Fruit fly (Drosophila melanogaster) whole organism, embryonic: ENCODE measurements around the gene Fur2.

Experiments
- Bdp1 ChIP-seq: fragments of 200-800 bp; sonication (Bioruptor generic); optimal IDR thresholded peaks from 3 replicates; lab custom pipeline; 2016; ENCODE audit warnings: missing biosample characterization, missing genetic modification characterization
- Blimp-1 ChIP-seq: fragments of 200-800 bp; sonication (Bioruptor generic); optimal IDR thresholded peaks from 3 replicates; lab custom pipeline; 2018; ENCODE audit warnings: missing biosample characterization, missing genetic modification characterization, mild to moderate bottlenecking, moderate library complexity, missing genetic modification reagents
- C15 ChIP-seq: fragments of 200-800 bp; sonication (Bioruptor generic); IDR thresholded peaks from 3 replicates; pipeline ENCODE4 v1.3.6; 2022; ENCODE audit warnings: missing biosample characterization, missing genetic modification characterization
- CG10209 ChIP-seq: fragments of 200-800 bp; sonication (Bioruptor generic); optimal IDR thresholded peaks from 3 replicates; lab custom pipeline; 2017; ENCODE audit warnings: missing biosample characterization, mild to moderate bottlenecking, missing genetic modification characterization, missing genetic modification reagents
- CG10431 ChIP-seq: fragments of 200-800 bp; sonication (Bioruptor generic); optimal IDR thresholded peaks from 3 replicates; lab custom pipeline; 2018; ENCODE audit warnings: missing biosample characterization, mild to moderate bottlenecking, missing genetic modification characterization
- CG12155 ChIP-seq: fragments of 200-800 bp; sonication (Bioruptor generic); optimal IDR thresholded peaks from 3 replicates; lab custom pipeline; 2016; ENCODE audit warnings: missing biosample characterization, missing genetic modification characterization
- CG12299 ChIP-seq: fragments of 200-800 bp; sonication (Bioruptor generic); optimal IDR thresholded peaks from 2 replicates; lab custom pipeline; 2018; ENCODE audit warnings: missing biosample characterization, mild to moderate bottlenecking, missing genetic modification characterization
- CG13424 ChIP-seq: fragments of 200-800 bp; sonication (Bioruptor generic); optimal IDR thresholded peaks from 2 replicates; lab custom pipeline; 2019; ENCODE audit warnings: missing biosample characterization, mild to moderate bottlenecking, missing genetic modification characterization, moderate library complexity
- CG15073 ChIP-seq: fragments of 200-800 bp; sonication (Bioruptor generic); optimal IDR thresholded peaks from 2 replicates; lab custom pipeline; 2016; ENCODE audit warnings: missing biosample characterization, missing genetic modification characterization
- CG15269 ChIP-seq: fragments of 200-800 bp; sonication (Bioruptor generic); optimal IDR thresholded peaks from 2 replicates; lab custom pipeline; 2018; ENCODE audit warnings: missing biosample characterization, mild to moderate bottlenecking, missing genetic modification characterization, moderate library complexity
- CG15601 ChIP-seq: fragments of 200-800 bp; sonication (Bioruptor generic); optimal IDR thresholded peaks from 3 replicates; lab custom pipeline; 2019; ENCODE audit warnings: missing biosample characterization, mild to moderate bottlenecking, missing genetic modification characterization, moderate library complexity
- CG15696 ChIP-seq: fragments of 200-800 bp; sonication (Bioruptor generic); optimal IDR thresholded peaks from 2 replicates; lab custom pipeline; 2019; ENCODE audit warnings: missing biosample characterization, mild to moderate bottlenecking, missing genetic modification characterization, moderate library complexity
- CG16813 ChIP-seq: fragments of 200-800 bp; sonication (Bioruptor generic); IDR thresholded peaks from 3 replicates; pipeline ENCODE4 v1.3.6; 2022; ENCODE audit warnings: missing biosample characterization, missing genetic modification characterization; ENCODE audit not compliant: partially characterized antibody
- CG17829 ChIP-seq: fragments of 200-800 bp; optimal IDR thresholded peaks from 2 replicates; lab custom pipeline; 2019; ENCODE audit warnings: missing biosample characterization, mild to moderate bottlenecking, missing genetic modification characterization, moderate library complexity
- CG18011 ChIP-seq: fragments of 200-800 bp; sonication (Bioruptor generic); optimal IDR thresholded peaks from 2 replicates; lab custom pipeline; 2017; ENCODE audit warnings: missing biosample characterization, missing genetic modification characterization, mild to moderate bottlenecking, moderate library complexity, missing genotype
- CG30403 ChIP-seq: fragments of 200-800 bp; sonication (Bioruptor generic); optimal IDR thresholded peaks from 3 replicates; lab custom pipeline; 2016; ENCODE audit warnings: missing biosample characterization, missing genetic modification characterization
- CG31365 ChIP-seq: fragments of 200-800 bp; sonication (Bioruptor generic); optimal IDR thresholded peaks from 2 replicates; lab custom pipeline; 2018; ENCODE audit warnings: missing biosample characterization, mild to moderate bottlenecking, missing genetic modification characterization
- CG32532 ChIP-seq: fragments of 200-800 bp; sonication (Bioruptor generic); IDR thresholded peaks from 2 replicates; pipeline ENCODE4 v1.3.6; 2022; ENCODE audit warnings: missing biosample characterization, missing genetic modification characterization
- CG33213 ChIP-seq: fragments of 200-800 bp; sonication (Bioruptor generic); optimal IDR thresholded peaks from 3 replicates; lab custom pipeline; 2016; ENCODE audit warnings: missing biosample characterization, missing genetic modification characterization
- CG3847 ChIP-seq: fragments of 200-800 bp; sonication (Bioruptor generic); IDR thresholded peaks from 2 replicates; pipeline ENCODE4 v1.3.6; 2022; ENCODE audit warnings: missing biosample characterization, missing genetic modification characterization
- CG6765 ChIP-seq: fragments of 200-800 bp; sonication (Bioruptor generic); optimal IDR thresholded peaks from 3 replicates; lab custom pipeline; 2017; ENCODE audit warnings: missing biosample characterization, mild to moderate bottlenecking, missing genetic modification characterization
- CG7987 ChIP-seq: fragments of 200-800 bp; sonication (Bioruptor generic); optimal IDR thresholded peaks from 2 replicates; lab custom pipeline; 2018; ENCODE audit warnings: missing biosample characterization, mild to moderate bottlenecking, missing genetic modification characterization, moderate library complexity
- Doc3 ChIP-seq: fragments of 200-800 bp; sonication (Bioruptor generic); IDR thresholded peaks from 3 replicates; pipeline ENCODE4 v1.3.6; 2022; ENCODE audit warnings: missing biosample characterization, missing genetic modification characterization; ENCODE audit not compliant: partially characterized antibody
- Eip74EF ChIP-seq, 2 experiments: fragments of 200-800 bp in 1 of 2; fragments of >200 bp in 1 of 2; sonication (Bioruptor generic) in 1 of 2; optimal IDR thresholded peaks; 2 replicates each; lab custom pipeline; 2017 to 2019; ENCODE audit warnings: missing biosample characterization in 2 of 2, missing genetic modification characterization in 2 of 2, mild to moderate bottlenecking in 1 of 2, moderate library complexity in 1 of 2
- Gug ChIP-seq: fragments of 200-800 bp; sonication (Bioruptor generic); IDR thresholded peaks from 4 replicates; pipeline ENCODE4 v1.3.6; 2022; ENCODE audit warnings: missing biosample characterization, missing genetic modification characterization
- H15 ChIP-seq: fragments of 200-800 bp; sonication (Bioruptor generic); IDR thresholded peaks from 3 replicates; pipeline ENCODE4 v1.3.6; 2022; ENCODE audit warnings: missing biosample characterization, missing genetic modification characterization
- Hey ChIP-seq: fragments of 200-800 bp; sonication (Bioruptor generic); optimal IDR thresholded peaks from 3 replicates; lab custom pipeline; 2018; ENCODE audit warnings: missing biosample characterization, mild to moderate bottlenecking, missing genetic modification characterization
- Lim3 ChIP-seq: fragments of 200-800 bp; sonication (Bioruptor generic); IDR thresholded peaks from 2 replicates; pipeline ENCODE4 v1.3.6; 2022; ENCODE audit warnings: missing biosample characterization, missing genetic modification characterization
- Optix ChIP-seq: fragments of 200-800 bp; sonication (Bioruptor generic); IDR thresholded peaks from 3 replicates; pipeline ENCODE4 v1.3.6; 2022; ENCODE audit warnings: missing biosample characterization, missing genetic modification characterization
- Pdp1 ChIP-seq, 2 experiments: fragments of 200-800 bp; sonication (Bioruptor generic); optimal IDR thresholded peaks; 3 replicates each; lab custom pipeline; 2016; ENCODE audit warnings: missing biosample characterization in 2 of 2, missing genetic modification characterization in 2 of 2, mild to moderate bottlenecking in 1 of 2, moderate library complexity in 1 of 2
- Rfx ChIP-seq: fragments of 200-800 bp; sonication (Bioruptor generic); IDR thresholded peaks from 2 replicates; pipeline ENCODE4 v1.3.6; 2022; ENCODE audit warnings: missing biosample characterization, missing genetic modification characterization
- Xrp1 ChIP-seq: fragments of 200-800 bp; sonication (Bioruptor generic); IDR thresholded peaks from 2 replicates; pipeline ENCODE4 v1.3.6; 2022; ENCODE audit warnings: missing biosample characterization, missing genetic modification characterization
- YL-1 ChIP-seq: fragments of 200-800 bp; sonication (Bioruptor generic); optimal IDR thresholded peaks from 3 replicates; lab custom pipeline; 2017; ENCODE audit warnings: missing biosample characterization, mild to moderate bottlenecking, missing genetic modification characterization
- al ChIP-seq: fragments of 200-800 bp; sonication (Bioruptor generic); IDR thresholded peaks from 2 replicates; pipeline ENCODE4 v1.3.6; 2022; ENCODE audit warnings: missing biosample characterization, missing genetic modification characterization
- cato ChIP-seq: fragments of 200-800 bp; sonication (Bioruptor generic); optimal IDR thresholded peaks from 2 replicates; lab custom pipeline; 2016; ENCODE audit warnings: missing biosample characterization, missing genetic modification characterization, borderline replicate concordance
- caup ChIP-seq: fragments of 200-800 bp; sonication (Bioruptor generic); optimal IDR thresholded peaks from 3 replicates; lab custom pipeline; 2017; ENCODE audit warnings: missing biosample characterization, mild to moderate bottlenecking, missing genetic modification characterization, moderate library complexity; ENCODE audit not compliant: severe bottlenecking
- dimm ChIP-seq: fragments of 200-800 bp; sonication (Bioruptor generic); IDR thresholded peaks from 2 replicates; pipeline ENCODE4 v1.3.6; 2022; ENCODE audit warnings: missing biosample characterization, missing genetic modification characterization
- fru ChIP-seq: fragments of >200 bp; optimal IDR thresholded peaks from 2 replicates; lab custom pipeline; 2017
- fu2 ChIP-seq: fragments of 200-800 bp; sonication (Bioruptor generic); optimal IDR thresholded peaks from 2 replicates; lab custom pipeline; 2016; ENCODE audit warnings: missing biosample characterization, missing genetic modification characterization
- gce ChIP-seq: fragments of 200-800 bp; sonication (Bioruptor generic); IDR thresholded peaks from 3 replicates; pipeline ENCODE4 v1.3.6; 2022; ENCODE audit warnings: missing biosample characterization, missing genetic modification characterization
- gfzf ChIP-seq: fragments of 200-800 bp; sonication (Bioruptor generic); optimal IDR thresholded peaks from 2 replicates; lab custom pipeline; 2016; ENCODE audit warnings: missing biosample characterization, mild to moderate bottlenecking, missing genetic modification characterization, moderate library complexity
- ind ChIP-seq: fragments of 200-800 bp; sonication (Bioruptor generic); optimal IDR thresholded peaks from 3 replicates; lab custom pipeline; 2016; ENCODE audit warnings: missing biosample characterization, missing genetic modification characterization
- kah ChIP-seq: fragments of 200-800 bp; sonication (Bioruptor generic); optimal IDR thresholded peaks from 2 replicates; lab custom pipeline; 2018; ENCODE audit warnings: missing biosample characterization, mild to moderate bottlenecking, missing genetic modification characterization
- nmo ChIP-seq: fragments of 200-800 bp; sonication (Bioruptor generic); optimal IDR thresholded peaks from 2 replicates; lab custom pipeline; 2018; ENCODE audit warnings: missing biosample characterization, mild to moderate bottlenecking, missing genetic modification characterization, moderate library complexity
- nom ChIP-seq: fragments of 200-800 bp; sonication (Bioruptor generic); optimal IDR thresholded peaks from 2 replicates; lab custom pipeline; 2017; ENCODE audit warnings: missing biosample characterization, missing genetic modification characterization, mild to moderate bottlenecking, moderate library complexity, missing genetic modification reagents
- row ChIP-seq: fragments of 200-800 bp; sonication (Bioruptor generic); IDR thresholded peaks from 3 replicates; pipeline ENCODE4 v1.3.6; 2022; ENCODE audit warnings: missing biosample characterization, missing genetic modification characterization
- ssp ChIP-seq: fragments of 200-800 bp; sonication (Bioruptor generic); IDR thresholded peaks from 2 replicates; pipeline ENCODE4 v1.3.6; 2022; ENCODE audit warnings: missing biosample characterization, missing genetic modification characterization
- tin ChIP-seq: fragments of 200-800 bp; sonication (Bioruptor generic); optimal IDR thresholded peaks from 3 replicates; lab custom pipeline; 2016; ENCODE audit warnings: missing biosample characterization, missing genetic modification characterization
- trem ChIP-seq: fragments of 200-800 bp; optimal IDR thresholded peaks from 3 replicates; lab custom pipeline; 2019; ENCODE audit warnings: missing biosample characterization, mild to moderate bottlenecking, missing genetic modification characterization, moderate library complexity
- unc-4 ChIP-seq: fragments of 200-800 bp; sonication (Bioruptor generic); IDR thresholded peaks from 2 replicates; pipeline ENCODE4 v1.3.6; 2022; ENCODE audit warnings: missing biosample characterization, missing genetic modification characterization; ENCODE audit not compliant: partially characterized antibody
- zfh2 ChIP-seq: fragments of 200-800 bp; sonication (Bioruptor generic); optimal IDR thresholded peaks from 2 replicates; lab custom pipeline; 2016; ENCODE audit warnings: missing biosample characterization, missing genetic modification characterization

Gene Fur2

DNA sequence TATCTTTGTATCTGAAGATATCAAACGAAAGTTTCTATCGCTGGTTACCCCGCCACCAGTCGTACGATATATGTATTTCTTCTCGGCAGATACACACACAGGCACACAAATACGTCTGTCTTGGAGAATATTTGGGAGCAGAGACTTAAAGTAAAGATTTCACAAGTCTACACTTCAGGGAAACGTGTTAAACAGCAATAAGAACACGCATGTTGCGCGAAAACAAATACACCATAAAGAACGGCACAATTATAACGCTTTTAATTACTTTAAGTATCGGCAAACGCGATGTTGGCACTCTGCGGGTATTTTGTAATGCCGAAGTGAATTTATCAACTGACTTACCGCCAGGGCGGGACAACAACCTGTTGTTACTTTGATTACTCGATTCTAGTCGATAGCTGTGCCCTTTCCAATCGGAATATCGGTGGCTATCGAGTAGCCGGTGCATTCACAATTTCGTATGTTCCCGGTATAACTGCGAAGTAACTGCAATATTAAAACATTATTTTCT, 49.1 kb downstream of the Fur2 start, which contains the start of gene AnxB11 (continued):
- TF ChIP-seq Eip74EF (GFP tag; optimal IDR thresholded peaks at IDR 0.05; lab: Kevin White, UChicago) (peak in 1 of 2 experiments; percentile 20), Bdp1 (GFP tag; lab: Kevin White, UChicago) (no peak), Blimp-1 (GFP tag; lab: Kevin White, UChicago) (peak; percentile 22), CG18011 (no peak), cato (GFP tag; lab: Kevin White, UChicago) (no peak), Lim3 (GFP tag; lab: Robert Waterston, UW) (no peak), CG15269 (tag; lab: Kevin White, UChicago) (no peak), C15 (GFP tag; lab: Robert Waterston, UW) (no peak), H15 (GFP tag; lab: Robert Waterston, UW) (no peak), ssp (GFP tag; lab: Robert Waterston, UW) (no peak), gfzf (no peak), Gug (GFP tag; lab: Robert Waterston, UW) (no peak), Xrp1 (no peak), kah (GFP tag; lab: Kevin White, UChicago) (peak; percentile 98), nmo (GFP tag; lab: Kevin White, UChicago) (no peak), caup (GFP tag; lab: Kevin White, UChicago) (no peak), Pdp1 (GFP tag; optimal IDR thresholded peaks at IDR 0.05; lab: Kevin White, UChicago) (no peak), CG31365 (tag; lab: Kevin White, UChicago) (no peak), CG32532 (GFP tag; lab: Robert Waterston, UW) (no peak), gce (no peak), CG10209 (GFP tag; lab: Kevin White, UChicago) (no peak), Rfx (GFP tag; lab: Robert Waterston, UW) (no peak), CG12299 (no peak), unc-4 (no peak), trem (tag; lab: Kevin White, UChicago) (no peak), CG15073 (GFP tag; lab: Kevin White, UChicago) (no peak), fru (lab: Kevin White, UChicago) (no peak), CG30403 (GFP tag; lab: Kevin White, UChicago) (no peak), Optix (GFP tag; lab: Robert Waterston, UW) (no peak), YL-1 (peak; percentile 13), CG6765 (GFP tag; lab: Kevin White, UChicago) (no peak), nom (GFP tag; lab: Kevin White, UChicago) (no peak), CG10431 (GFP tag; lab: Kevin White, UChicago) (no peak), CG15696 (tag; lab: Kevin White, UChicago) (no peak), CG33213 (GFP tag; lab: Kevin White, UChicago) (no peak), CG15601 (tag; lab: Kevin White, UChicago) (no peak), Doc3 (GFP tag; lab: Robert Waterston, UW) (0 out of 3 replicates have a peak, but pooled peaks have one; percentile 26), CG13424 (tag; lab: Kevin White, UChicago) (no peak), al (no peak), dimm (GFP tag; lab: Robert Waterston, UW) (no peak), CG12155 (no peak), ind (GFP tag; lab: Kevin White, UChicago) (no peak), row (GFP tag; lab: Robert Waterston, UW) (no peak), CG7987 (GFP tag; lab: Kevin White, UChicago) (no peak), tin (no peak), zfh2 (no peak), Hey (tag; lab: Kevin White, UChicago) (no peak), CG17829 (tag; lab: Kevin White, UChicago) (no peak), CG3847 (GFP tag; lab: Robert Waterston, UW) (no peak), fu2 (GFP tag; lab: Kevin White, UChicago) (no peak), CG16813 (GFP tag; lab: Robert Waterston, UW) (peak; percentile 14; the same call in 2 of the 3 replicates)
